Worm (Caenorhabditis elegans) whole organism, L4 larva: Measurements from ENCODE around the gene tomm-20.
A peak's percentile ranks its signal among the peaks of the same experiment; 100 is the strongest.

Experiments used
- F49E8.2 ChIP-seq: sonication (generic microtip); optimal IDR thresholded peaks from 2 replicates; lab custom pipeline; 2016; ENCODE audit warnings: missing compliant biosample characterization, mild to moderate bottlenecking, missing genetic modification characterization, borderline replicate concordance
- Y5F2A.4 ChIP-seq: fragments of 200-800 bp; sonication (Bioruptor generic); optimal IDR thresholded peaks from 2 replicates; lab custom pipeline; 2018; ENCODE audit warnings: mild to moderate bottlenecking, missing genetic modification characterization, missing compliant biosample characterization
- attf-4 ChIP-seq: sonication (generic microtip); optimal IDR thresholded peaks from 3 replicates; lab custom pipeline; 2017; ENCODE audit warnings: missing biosample characterization, missing genetic modification characterization
- ceh-20 ChIP-seq: fragments of 200-800 bp; sonication (Bioruptor generic); IDR thresholded peaks from 2 replicates; pipeline ENCODE4 v1.3.6; 2022; ENCODE audit warnings: missing genetic modification reagents, missing genetic modification characterization, missing compliant biosample characterization
- ceh-32 ChIP-seq: sonication (generic microtip); optimal IDR thresholded peaks from 2 replicates; lab custom pipeline; 2016; ENCODE audit warnings: mild to moderate bottlenecking, missing genetic modification characterization, missing compliant biosample characterization; ENCODE audit not compliant: poor library complexity
- ceh-62 ChIP-seq: sonication (generic microtip); optimal IDR thresholded peaks from 2 replicates; lab custom pipeline; 2017; ENCODE audit warnings: missing biosample characterization, missing genetic modification characterization
- ces-1 ChIP-seq: fragments of 150-350 bp; sonication (generic microtip); optimal IDR thresholded peaks from 4 replicates; lab custom pipeline; 2014; ENCODE audit warnings: missing biosample characterization, missing genetic modification reagents, missing genetic modification characterization
- ctbp-1 ChIP-seq: fragments of 200-800 bp; sonication (Bioruptor generic); IDR thresholded peaks from 2 replicates; pipeline ENCODE4 v1.3.6; 2022; ENCODE audit warnings: missing genetic modification reagents, missing genetic modification characterization, missing compliant biosample characterization
- daf-16 ChIP-seq, 3 experiments: sonication (generic microtip); optimal IDR thresholded peaks; 2 replicates each; lab custom pipeline; 2016 to 2017; ENCODE audit warnings: missing genetic modification characterization in 3 of 3, missing genetic modification reagents in 3 of 3, mild to moderate bottlenecking in 2 of 3, missing compliant biosample characterization in 2 of 3, missing biosample characterization in 1 of 3, moderate library complexity in 1 of 3
- dmd-6 ChIP-seq: fragments of 200-800 bp; sonication (Bioruptor generic); IDR thresholded peaks from 2 replicates; pipeline ENCODE4 v1.3.6; 2022; ENCODE audit warnings: missing genetic modification reagents, missing genetic modification characterization, missing compliant biosample characterization
- dpl-1 ChIP-seq: fragments of 150-350 bp; optimal IDR thresholded peaks from 2 replicates; lab custom pipeline; 2014; ENCODE audit warnings: missing biosample characterization, missing genetic modification reagents, missing genetic modification characterization
- dve-1 ChIP-seq: sonication (generic microtip); optimal IDR thresholded peaks from 2 replicates; lab custom pipeline; 2017; ENCODE audit warnings: antibody characterized with exemption, mild to moderate bottlenecking, missing genetic modification characterization, missing compliant biosample characterization; ENCODE audit not compliant: insufficient read depth
- fkh-10 ChIP-seq: fragments of 150-350 bp; optimal IDR thresholded peaks from 2 replicates; lab custom pipeline; 2014; ENCODE audit warnings: missing biosample characterization, missing genetic modification reagents, missing genetic modification characterization
- hif-1 ChIP-seq, 2 experiments: sonication (generic microtip); optimal IDR thresholded peaks; 2 replicates each; lab custom pipeline; 2016 to 2017; ENCODE audit warnings: missing compliant biosample characterization in 2 of 2, missing genetic modification characterization in 2 of 2, missing genetic modification reagents in 2 of 2, missing genotype in 2 of 2, mild to moderate bottlenecking in 1 of 2
- hlh-11 ChIP-seq: fragments of 200-800 bp; sonication (Bioruptor generic); optimal IDR thresholded peaks from 2 replicates; lab custom pipeline; 2018; ENCODE audit warnings: mild to moderate bottlenecking, missing genetic modification characterization, missing compliant biosample characterization
- jun-1 ChIP-seq: fragments of 150-350 bp; optimal IDR thresholded peaks from 2 replicates; lab custom pipeline; 2014; ENCODE audit warnings: missing biosample characterization, missing genetic modification reagents, missing genetic modification characterization
- lim-7 ChIP-seq: fragments of 200-800 bp; sonication (Bioruptor generic); IDR thresholded peaks from 2 replicates; pipeline ENCODE4 v1.3.6; 2022; ENCODE audit warnings: missing genetic modification characterization, missing compliant biosample characterization
- lin-13 ChIP-seq: fragments of 150-350 bp; optimal IDR thresholded peaks from 2 replicates; lab custom pipeline; 2014; ENCODE audit warnings: missing biosample characterization, missing genetic modification reagents, missing genetic modification characterization
- lin-38 ChIP-seq: fragments of 200-800 bp; sonication (Bioruptor generic); IDR thresholded peaks from 2 replicates; pipeline ENCODE4 v1.3.6; 2022; ENCODE audit warnings: missing genetic modification reagents, missing genetic modification characterization, missing compliant biosample characterization
- lir-3 ChIP-seq: sonication (generic microtip); optimal IDR thresholded peaks from 2 replicates; lab custom pipeline; 2016; ENCODE audit warnings: mild to moderate bottlenecking, missing genetic modification characterization, missing compliant biosample characterization
- lsy-2 ChIP-seq, 2 experiments: fragments of 150-350 bp in 1 of 2; sonication (generic microtip) in 1 of 2; optimal IDR thresholded peaks; 2 replicates each; lab custom pipeline; 2014 to 2017; ENCODE audit warnings: missing biosample characterization in 2 of 2, missing genetic modification characterization in 2 of 2
- madf-5 ChIP-seq, 2 experiments: fragments of 200-800 bp; sonication (Bioruptor generic); IDR thresholded peaks; 2 replicates each; pipeline ENCODE4 v1.3.6; 2022; ENCODE audit warnings: missing compliant biosample characterization in 2 of 2, missing genetic modification characterization in 2 of 2
- madf-9 ChIP-seq: fragments of 200-800 bp; sonication (Bioruptor generic); conservative IDR thresholded peaks from 2 replicates; pipeline ENCODE4 v1.3.6; 2022; ENCODE audit warnings: missing genetic modification reagents, missing genetic modification characterization, missing compliant biosample characterization
- mdt-29 ChIP-seq: fragments of 200-800 bp; sonication (Bioruptor generic); IDR thresholded peaks from 2 replicates; pipeline ENCODE4 v1.3.6; 2022; ENCODE audit warnings: missing genetic modification reagents, missing genetic modification characterization, missing compliant biosample characterization
- mep-1 ChIP-seq: fragments of 150-350 bp; sonication (generic microtip); optimal IDR thresholded peaks from 3 replicates; lab custom pipeline; 2014; ENCODE audit warnings: missing biosample characterization, missing genetic modification characterization
- nhr-102 ChIP-seq: sonication (generic microtip); optimal IDR thresholded peaks from 2 replicates; lab custom pipeline; 2016; ENCODE audit warnings: mild to moderate bottlenecking, missing genetic modification characterization, moderate library complexity, missing compliant biosample characterization
- nhr-11 ChIP-seq: fragments of 150-350 bp; optimal IDR thresholded peaks from 2 replicates; lab custom pipeline; 2014; ENCODE audit warnings: missing biosample characterization, missing genetic modification characterization
- nhr-111 ChIP-seq: fragments of 200-800 bp; sonication (Bioruptor generic); optimal IDR thresholded peaks from 2 replicates; lab custom pipeline; 2018; ENCODE audit warnings: mild to moderate bottlenecking, missing genetic modification characterization, missing compliant biosample characterization
- nhr-237 ChIP-seq: sonication (generic microtip); optimal IDR thresholded peaks from 2 replicates; lab custom pipeline; 2017; ENCODE audit warnings: missing biosample characterization, missing genetic modification characterization
- nhr-25 ChIP-seq: sonication (generic microtip); optimal IDR thresholded peaks from 2 replicates; lab custom pipeline; 2017; ENCODE audit warnings: missing genetic modification characterization, mild to moderate bottlenecking, missing compliant biosample characterization, antibody characterized with exemption, moderate library complexity, borderline replicate concordance; ENCODE audit not compliant: insufficient read depth
- nhr-41 ChIP-seq: fragments of 200-800 bp; sonication (Bioruptor generic); IDR thresholded peaks from 2 replicates; pipeline ENCODE4 v1.3.6; 2022; ENCODE audit warnings: missing genetic modification reagents, missing genetic modification characterization, missing compliant biosample characterization
- nhr-42 ChIP-seq: fragments of 200-800 bp; sonication (Bioruptor generic); IDR thresholded peaks from 2 replicates; pipeline ENCODE4 v1.3.6; 2022; ENCODE audit warnings: missing genetic modification characterization, missing compliant biosample characterization
- nhr-6 ChIP-seq: fragments of 150-350 bp; optimal IDR thresholded peaks from 2 replicates; lab custom pipeline; 2014; ENCODE audit warnings: missing biosample characterization, missing genetic modification characterization
- nhr-77 ChIP-seq: fragments of 150-350 bp; optimal IDR thresholded peaks from 2 replicates; lab custom pipeline; 2014; ENCODE audit warnings: missing biosample characterization, missing genetic modification characterization
- pha-4 ChIP-seq, 2 experiments: fragments of 150-350 bp in 1 of 2; fragments of 200-800 bp in 1 of 2; sonication (Bioruptor generic) in 1 of 2; IDR thresholded peaks in 1 of 2; optimal IDR thresholded peaks in 1 of 2; 2 replicates each; pipeline versions ENCODE4 v1.3.6 to Lab custom; 2014 to 2022; ENCODE audit warnings: missing genetic modification characterization in 2 of 2, missing genetic modification reagents in 2 of 2, missing biosample characterization in 1 of 2, missing compliant biosample characterization in 1 of 2
- rbr-2 ChIP-seq: sonication (generic microtip); optimal IDR thresholded peaks from 2 replicates; lab custom pipeline; 2016; ENCODE audit warnings: missing genotype, missing genetic modification characterization, missing compliant biosample characterization
- skn-1 ChIP-seq: fragments of 150-350 bp; optimal IDR thresholded peaks from 2 replicates; lab custom pipeline; 2014; ENCODE audit warnings: missing biosample characterization, missing genetic modification characterization
- snpc-1.2 ChIP-seq: fragments of 200-800 bp; sonication (Bioruptor generic); IDR thresholded peaks from 2 replicates; pipeline ENCODE4 v1.3.6; 2022; ENCODE audit warnings: missing genetic modification reagents, missing genetic modification characterization, missing compliant biosample characterization
- snpc-4 ChIP-seq: fragments of 150-350 bp; optimal IDR thresholded peaks from 2 replicates; lab custom pipeline; 2014; ENCODE audit warnings: missing biosample characterization, missing genetic modification characterization
- spr-1 ChIP-seq: sonication (generic microtip); optimal IDR thresholded peaks from 2 replicates; lab custom pipeline; 2016; ENCODE audit warnings: mild to moderate bottlenecking, missing genetic modification characterization, missing compliant biosample characterization
- spr-3 ChIP-seq: fragments of 200-800 bp; sonication (Bioruptor generic); optimal IDR thresholded peaks from 2 replicates; lab custom pipeline; 2018; ENCODE audit warnings: mild to moderate bottlenecking, missing genetic modification characterization, missing compliant biosample characterization
- unc-130 ChIP-seq: sonication (generic microtip); optimal IDR thresholded peaks from 2 replicates; lab custom pipeline; 2016; ENCODE audit warnings: missing genetic modification reagents, missing genetic modification characterization, missing compliant biosample characterization
- unc-62 ChIP-seq, 3 experiments: fragments of 150-350 bp in 1 of 3; sonication (generic microtip); optimal IDR thresholded peaks in 2 of 3; peaks in 1 of 3; 1 replicate in 1 of 3; 2 replicates in 2 of 3; lab custom pipeline; 2014 to 2017; ENCODE audit warnings: missing biosample characterization in 3 of 3, missing genetic modification characterization in 3 of 3, missing genetic modification reagents in 3 of 3, missing genotype in 1 of 3
- vab-7 ChIP-seq: fragments of 200-800 bp; sonication (Bioruptor generic); IDR thresholded peaks from 2 replicates; pipeline ENCODE4 v1.3.6; 2022; ENCODE audit warnings: missing genetic modification reagents, missing genetic modification characterization, missing compliant biosample characterization
- zfp-2 ChIP-seq: sonication (generic microtip); optimal IDR thresholded peaks from 2 replicates; lab custom pipeline; 2016; ENCODE audit warnings: mild to moderate bottlenecking, missing genetic modification characterization, missing compliant biosample characterization
- zfp-3 ChIP-seq: fragments of 200-800 bp; sonication (Bioruptor generic); conservative IDR thresholded peaks from 2 replicates; pipeline ENCODE4 v1.3.6; 2022; ENCODE audit warnings: missing genetic modification reagents, missing genetic modification characterization, missing compliant biosample characterization
- zip-2 ChIP-seq: fragments of 150-350 bp; optimal IDR thresholded peaks from 2 replicates; lab custom pipeline; 2014; ENCODE audit warnings: missing biosample characterization, missing genetic modification characterization
- ztf-7 ChIP-seq: fragments of 150-350 bp; optimal IDR thresholded peaks from 2 replicates; lab custom pipeline; 2014; ENCODE audit warnings: missing biosample characterization, missing genetic modification characterization

tomm-20 gene

DNA sequence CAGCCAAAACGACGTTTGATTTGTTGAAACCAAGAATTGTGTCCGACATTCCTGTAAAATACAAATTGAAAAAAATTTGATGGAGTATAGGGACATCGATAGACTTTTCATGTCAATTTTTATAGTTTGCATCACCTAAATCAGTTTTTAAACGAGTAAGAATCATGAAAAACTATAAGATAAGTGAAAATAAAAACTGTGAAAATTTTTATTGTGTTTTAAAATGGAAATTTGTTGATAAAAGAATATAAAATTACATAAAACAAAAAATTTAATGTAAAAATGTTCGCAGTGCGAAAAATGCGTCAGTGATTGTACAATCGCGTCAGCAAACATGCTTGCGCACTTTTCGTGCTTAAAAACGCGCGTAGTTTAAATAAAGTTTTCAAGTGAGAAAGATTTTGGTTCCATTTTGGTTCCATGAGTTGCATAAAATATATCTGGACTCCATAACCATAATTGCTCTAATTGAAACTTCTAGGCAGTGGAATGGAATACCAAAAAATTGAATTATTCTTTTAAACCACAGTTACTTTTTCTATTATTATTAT, at the start of gene tomm-20:
Gene tomm-20, minus strand, starts transcription at position 51 of the 551 bp plus-strand sequence.
- TF ChIP-seq zip-2 (tag; lab: Kevin White, UChicago) (peak; percentile 37), zfp-3 (GFP tag; lab: Robert Waterston, UW) (no peak; the same call in 1 of the 2 replicates), ceh-62 (tag; lab: Kevin White, UChicago) (no peak), lsy-2 (tag; optimal IDR thresholded peaks at IDR 0.05; lab: Kevin White, UChicago) (peak; percentile 71 to 96), mdt-29 (GFP tag; lab: Robert Waterston, UW) (0 out of 2 replicates have a peak, but pooled peaks have one; percentile 14), ces-1 (GFP tag; lab: Kevin White, UChicago) (no peak), vab-7 (GFP tag; lab: Robert Waterston, UW) (0 out of 2 replicates have a peak, but pooled peaks have one; percentile 24), unc-62 (GFP tag; optimal IDR thresholded peaks at IDR 0.05 in 1 of 2; lab: Kevin White, UChicago) (peak in 1 of 2 experiments; percentile 94), unc-62 (tag; optimal IDR thresholded peaks at IDR 0.05; lab: Kevin White, UChicago) (no peak), lin-38 (peak; percentile 91), lir-3 (tag; lab: Kevin White, UChicago) (peak; percentile 16), zfp-2 (tag; lab: Kevin White, UChicago) (peak; percentile 49), F49E8.2 (peak; percentile 69), ceh-20 (peak; percentile 86), nhr-42 (peak; percentile 79; the same call in 1 of the 2 replicates), fkh-10 (GFP tag; lab: Kevin White, UChicago) (peak; percentile 89), nhr-111 (no peak), daf-16 (GFP tag; optimal IDR thresholded peaks at IDR 0.05; lab: Kevin White, UChicago) (peak; percentile 46 to 79), daf-16 (tag; optimal IDR thresholded peaks at IDR 0.05; lab: Kevin White, UChicago) (no peak), dmd-6 (GFP tag; lab: Robert Waterston, UW) (no peak; the same call in none of the 2 replicates), jun-1 (tag; lab: Kevin White, UChicago) (peak; percentile 76), madf-5 (GFP tag; IDR thresholded peaks at IDR 0.05; lab: Robert Waterston, UW) (no peak), spr-3 (GFP tag; lab: Kevin White, UChicago) (peak; percentile 56), rbr-2 (tag; lab: Kevin White, UChicago) (peak; percentile 94), nhr-237 (tag; lab: Kevin White, UChicago) (no peak), dpl-1 (GFP tag; lab: Kevin White, UChicago) (peak; percentile 99), ctbp-1 (GFP tag; lab: Robert Waterston, UW) (peak; percentile 79; the same call in 1 of the 2 replicates), skn-1 (tag; lab: Kevin White, UChicago) (no peak), lim-7 (GFP tag; lab: Robert Waterston, UW) (no peak), nhr-11 (tag; lab: Kevin White, UChicago) (peak; percentile 81), nhr-77 (tag; lab: Kevin White, UChicago) (peak; percentile 91), nhr-102 (tag; lab: Kevin White, UChicago) (peak; percentile 93), pha-4 (GFP tag; IDR thresholded peaks at IDR 0.05; lab: Robert Waterston, UW) (peak; percentile 77; the same call in 1 of the 2 replicates), pha-4 (tag; optimal IDR thresholded peaks at IDR 0.05; lab: Kevin White, UChicago) (no peak), dve-1 (peak; percentile 94), spr-1 (tag; lab: Kevin White, UChicago) (peak; percentile 83), hlh-11 (tag; lab: Kevin White, UChicago) (peak; percentile 88), attf-4 (tag; lab: Kevin White, UChicago) (no peak), hif-1 (tag; optimal IDR thresholded peaks at IDR 0.05; lab: Kevin White, UChicago) (peak; percentile 51 to 63), ceh-32 (tag; lab: Kevin White, UChicago) (peak; percentile 55), lin-13 (GFP tag; lab: Kevin White, UChicago) (peak; percentile 71), mep-1 (peak; percentile 95), nhr-6 (tag; lab: Kevin White, UChicago) (peak; percentile 100), ztf-7 (peak; percentile 91), nhr-41 (no peak), nhr-25 (tag; lab: Kevin White, UChicago) (peak; percentile 82), Y5F2A.4 (GFP tag; lab: Kevin White, UChicago) (no peak), madf-9 (GFP tag; lab: Robert Waterston, UW) (no peak), snpc-1.2 (GFP tag; lab: Robert Waterston, UW) (0 out of 2 replicates have a peak, but pooled peaks have one; percentile 62), snpc-4 (tag; lab: Kevin White, UChicago) (peak; percentile 29), unc-130 (GFP tag; lab: Kevin White, UChicago) (peak; percentile 4)
